Fruit fly (Drosophila melanogaster): ENCODE measurements around the gene Ank2.

DNA sequence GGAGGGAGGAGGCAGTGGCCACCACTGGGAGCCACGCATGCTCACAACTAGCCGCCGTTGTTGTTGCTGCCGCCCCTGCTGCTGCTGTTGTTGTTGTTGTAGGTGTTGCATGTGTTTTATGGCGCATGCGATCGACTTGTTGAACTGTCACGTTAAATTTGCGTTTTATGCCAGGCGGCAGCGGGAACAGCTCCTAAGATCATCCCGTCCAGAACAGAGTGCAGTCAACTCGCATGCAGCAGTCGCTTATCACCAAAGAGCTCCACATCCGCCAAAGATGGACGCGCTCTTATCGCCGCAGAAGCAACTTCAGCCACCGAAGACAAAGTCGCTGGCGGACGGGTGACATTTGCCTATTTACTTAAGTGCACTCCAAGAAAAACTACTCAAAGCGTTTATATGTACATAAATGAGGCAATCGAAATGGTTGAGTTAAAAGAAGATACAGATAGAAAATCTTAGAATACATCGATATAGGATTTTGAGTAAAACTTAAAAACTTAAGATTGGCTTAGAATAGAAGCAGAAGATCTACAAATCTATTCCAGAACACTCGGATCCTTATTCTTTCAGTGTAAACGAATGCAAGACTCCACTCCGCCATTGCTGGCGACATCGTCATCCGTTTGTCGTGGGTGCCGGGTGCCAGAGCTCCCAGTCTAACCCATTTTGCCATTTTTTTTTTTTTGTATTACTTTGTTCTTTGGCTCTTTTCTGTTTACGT, 85.5 kb downstream of the Ank2 start:
- TF ChIP-seq CG6854 (GFP tag; optimal IDR thresholded peaks at IDR 0.05) = no peak
- no peak for TF ChIP-seq Ets21C (GFP tag; optimal IDR thresholded peaks at IDR 0.05)
